Worm (Caenorhabditis elegans) whole organism, L1 larva: ENCODE measurements around the gene F28F9.3.

Source experiments
- C04F5.9 ChIP-seq: sonication (generic microtip); optimal IDR thresholded peaks from 2 replicates; lab custom pipeline; 2016; ENCODE audit warnings: missing genetic modification characterization, missing compliant biosample characterization
- C16A3.4 ChIP-seq: fragments of 150-350 bp; optimal IDR thresholded peaks from 2 replicates; lab custom pipeline; 2014; ENCODE audit warnings: missing biosample characterization, missing genetic modification characterization
- aha-1 ChIP-seq: fragments of 150-350 bp; optimal IDR thresholded peaks from 2 replicates; lab custom pipeline; 2014; ENCODE audit warnings: missing biosample characterization, missing genetic modification characterization
- alr-1 ChIP-seq: fragments of 200-800 bp; sonication (Bioruptor generic); optimal IDR thresholded peaks from 2 replicates; lab custom pipeline; 2018; ENCODE audit warnings: borderline replicate concordance, mild to moderate bottlenecking, missing genetic modification characterization, missing compliant biosample characterization
- ceh-82 ChIP-seq, 3 experiments: fragments of 150-350 bp in 1 of 3; sonication (generic microtip) in 2 of 3; optimal IDR thresholded peaks; 2 replicates each; lab custom pipeline; 2014 to 2017; ENCODE audit warnings: missing biosample characterization in 3 of 3, missing genetic modification characterization in 3 of 3
- ces-1 ChIP-seq: fragments of 150-350 bp; optimal IDR thresholded peaks from 2 replicates; lab custom pipeline; 2014; ENCODE audit warnings: missing biosample characterization, missing genetic modification reagents, missing genetic modification characterization
- dpl-1 ChIP-seq, 3 experiments: fragments of 150-350 bp in 2 of 3; sonication (generic microtip) in 1 of 3; optimal IDR thresholded peaks; 2 replicates each; lab custom pipeline; 2014 to 2017; ENCODE audit warnings: missing biosample characterization in 3 of 3, missing genetic modification characterization in 3 of 3, missing genetic modification reagents in 3 of 3
- dsc-1 ChIP-seq: sonication (generic microtip); optimal IDR thresholded peaks from 2 replicates; lab custom pipeline; 2016; ENCODE audit warnings: mild to moderate bottlenecking, missing genetic modification characterization, missing compliant biosample characterization
- efl-1 ChIP-seq, 4 experiments: fragments of 150-350 bp; optimal IDR thresholded peaks in 3 of 4; peaks in 1 of 4; 1 replicate in 1 of 4; 2 replicates in 3 of 4; lab custom pipeline; 2014; ENCODE audit warnings: missing biosample characterization in 2 of 4, missing genetic modification characterization in 2 of 4, missing genetic modification reagents in 2 of 4
- efl-3 ChIP-seq: fragments of 200-800 bp; sonication (Bioruptor generic); optimal IDR thresholded peaks from 2 replicates; lab custom pipeline; 2018; ENCODE audit warnings: mild to moderate bottlenecking, missing genetic modification characterization, missing compliant biosample characterization
- egl-13 ChIP-seq: sonication (generic microtip); optimal IDR thresholded peaks from 2 replicates; lab custom pipeline; 2016; ENCODE audit warnings: missing genotype, missing genetic modification reagents, missing genetic modification characterization, missing compliant biosample characterization
- elt-3 ChIP-seq, 6 experiments: fragments of 150-350 bp in 1 of 6; sonication (generic microtip); optimal IDR thresholded peaks; 2 replicates each; lab custom pipeline; 2017 to 2018; ENCODE audit warnings: missing biosample characterization in 6 of 6, missing genetic modification characterization in 6 of 6, inconsistent platforms in 1 of 6
- fkh-10 ChIP-seq: sonication (generic microtip); optimal IDR thresholded peaks from 2 replicates; lab custom pipeline; 2017; ENCODE audit warnings: missing biosample characterization, missing genetic modification reagents, missing genetic modification characterization
- fkh-4 ChIP-seq: sonication (generic microtip); optimal IDR thresholded peaks from 2 replicates; lab custom pipeline; 2016; ENCODE audit warnings: missing compliant biosample characterization, missing genetic modification characterization, borderline replicate concordance
- fkh-8 ChIP-seq: sonication (generic microtip); optimal IDR thresholded peaks from 2 replicates; lab custom pipeline; 2016; ENCODE audit warnings: mild to moderate bottlenecking, missing genetic modification characterization, missing compliant biosample characterization
- fos-1 ChIP-seq: fragments of 150-350 bp; optimal IDR thresholded peaks from 2 replicates; lab custom pipeline; 2014; ENCODE audit warnings: missing biosample characterization, missing genetic modification characterization
- grh-1 ChIP-seq: fragments of 200-800 bp; sonication (Bioruptor generic); IDR thresholded peaks from 2 replicates; pipeline ENCODE4 v1.3.6; 2022; ENCODE audit warnings: missing genetic modification reagents, missing genetic modification characterization, missing compliant biosample characterization
- hpl-2 ChIP-seq: fragments of 150-350 bp; optimal IDR thresholded peaks from 2 replicates; lab custom pipeline; 2014; ENCODE audit warnings: missing biosample characterization, missing genetic modification reagents, missing genetic modification characterization
- jun-1 ChIP-seq: fragments of 150-350 bp; optimal IDR thresholded peaks from 2 replicates; lab custom pipeline; 2014; ENCODE audit warnings: missing biosample characterization, missing genetic modification reagents, missing genetic modification characterization
- lin-14 ChIP-seq: fragments of 200-800 bp; sonication (Bioruptor generic); optimal IDR thresholded peaks from 2 replicates; lab custom pipeline; 2018; ENCODE audit warnings: mild to moderate bottlenecking, missing genetic modification characterization, moderate library complexity, missing compliant biosample characterization
- lir-3 ChIP-seq: sonication (generic microtip); optimal IDR thresholded peaks from 2 replicates; lab custom pipeline; 2016; ENCODE audit warnings: mild to moderate bottlenecking, missing genetic modification characterization, moderate library complexity, missing compliant biosample characterization; ENCODE audit not compliant: poor library complexity
- lsy-2 ChIP-seq, 2 experiments: fragments of 150-350 bp; optimal IDR thresholded peaks; 2 replicates each; lab custom pipeline; 2014; ENCODE audit warnings: missing biosample characterization in 2 of 2, missing genetic modification characterization in 2 of 2
- mab-9 ChIP-seq: fragments of 200-800 bp; sonication (Bioruptor generic); IDR thresholded peaks from 2 replicates; pipeline ENCODE4 v1.3.6; 2022; ENCODE audit warnings: missing genetic modification reagents, missing genetic modification characterization, missing compliant biosample characterization
- mdl-1 ChIP-seq, 2 experiments: fragments of 150-350 bp; optimal IDR thresholded peaks; 2 replicates each; lab custom pipeline; 2014 to 2017; ENCODE audit warnings: missing biosample characterization in 2 of 2, missing genetic modification characterization in 2 of 2, inconsistent platforms in 1 of 2
- nhr-11 ChIP-seq: fragments of 150-350 bp; optimal IDR thresholded peaks from 2 replicates; lab custom pipeline; 2014; ENCODE audit warnings: missing biosample characterization, missing genetic modification characterization
- nhr-237 ChIP-seq: fragments of 150-350 bp; optimal IDR thresholded peaks from 2 replicates; lab custom pipeline; 2014; ENCODE audit warnings: missing biosample characterization, missing genetic modification characterization
- nhr-28 ChIP-seq: fragments of 150-350 bp; optimal IDR thresholded peaks from 2 replicates; lab custom pipeline; 2014; ENCODE audit warnings: missing biosample characterization, missing genetic modification characterization
- nhr-47 ChIP-seq: sonication (generic microtip); optimal IDR thresholded peaks from 2 replicates; lab custom pipeline; 2016; ENCODE audit warnings: mild to moderate bottlenecking, missing genetic modification characterization, moderate library complexity, missing compliant biosample characterization
- nhr-71 ChIP-seq: sonication (generic microtip); optimal IDR thresholded peaks from 2 replicates; lab custom pipeline; 2016; ENCODE audit warnings: mild to moderate bottlenecking, missing genetic modification characterization, moderate library complexity, missing compliant biosample characterization
- nhr-76 ChIP-seq: sonication (generic microtip); optimal IDR thresholded peaks from 2 replicates; lab custom pipeline; 2017; ENCODE audit warnings: missing biosample characterization, missing genetic modification characterization
- nhr-85 ChIP-seq: sonication (generic microtip); peaks from one replicate; lab custom pipeline; 2016; ENCODE audit warnings: missing genetic modification characterization, inconsistent platforms, missing compliant biosample characterization
- nhr-90 ChIP-seq: sonication (generic microtip); optimal IDR thresholded peaks from 2 replicates; lab custom pipeline; 2016; ENCODE audit warnings: mild to moderate bottlenecking, missing genetic modification characterization, missing compliant biosample characterization; ENCODE audit not compliant: poor library complexity
- skn-1 ChIP-seq: fragments of 150-350 bp; optimal IDR thresholded peaks from 2 replicates; lab custom pipeline; 2014; ENCODE audit warnings: missing biosample characterization, missing genetic modification characterization
- snpc-4 ChIP-seq: fragments of 150-350 bp; optimal IDR thresholded peaks from 2 replicates; lab custom pipeline; 2014; ENCODE audit warnings: missing biosample characterization, missing genetic modification characterization
- swsn-7 ChIP-seq: sonication (generic microtip); optimal IDR thresholded peaks from 2 replicates; lab custom pipeline; 2016; ENCODE audit warnings: missing genetic modification characterization, missing compliant biosample characterization
- unc-130 ChIP-seq: fragments of 150-350 bp; optimal IDR thresholded peaks from 2 replicates; lab custom pipeline; 2017; ENCODE audit warnings: missing biosample characterization, missing genetic modification characterization, inconsistent platforms
- unc-30 ChIP-seq: sonication (generic microtip); optimal IDR thresholded peaks from 2 replicates; lab custom pipeline; 2017; ENCODE audit warnings: missing biosample characterization, missing genetic modification characterization
- unc-62 ChIP-seq: fragments of 150-350 bp; optimal IDR thresholded peaks from 2 replicates; lab custom pipeline; 2014; ENCODE audit warnings: missing biosample characterization, missing genetic modification reagents, missing genetic modification characterization
- unc-98 ChIP-seq: fragments of 200-800 bp; sonication (Bioruptor generic); IDR thresholded peaks from 2 replicates; pipeline ENCODE4 v1.3.6; 2022; ENCODE audit warnings: missing genetic modification characterization, missing compliant biosample characterization
- vab-15 ChIP-seq: sonication (generic microtip); optimal IDR thresholded peaks from 2 replicates; lab custom pipeline; 2017; ENCODE audit warnings: missing genotype, mild to moderate bottlenecking, missing genetic modification characterization, missing compliant biosample characterization
- xbp-1 ChIP-seq: sonication (generic microtip); optimal IDR thresholded peaks from 2 replicates; lab custom pipeline; 2016; ENCODE audit warnings: missing genetic modification characterization, missing compliant biosample characterization

F28F9.3 gene

ce11 chrIV:3844004-3844403 lies 17.3 kb downstream of the F28F9.3 start:
- TF ChIP-seq unc-98 (GFP tag; lab: Robert Waterston, UW) (no peak), dsc-1 (peak; percentile 87), efl-1 (optimal IDR thresholded peaks at IDR 0.05; lab: Kevin White, UChicago) (no peak), efl-1 (GFP tag; optimal IDR thresholded peaks at IDR 0.05 in 1 of 2; lab: Kevin White, UChicago) (peak in 1 of 2 experiments; percentile 87), fkh-4 (tag; lab: Kevin White, UChicago) (peak; percentile 47)

- TF ChIP-seq unc-62 = no peak
- no peak for TF ChIP-seq nhr-71 (tag; lab: Kevin White, UChicago)
- no peak for TF ChIP-seq nhr-11 (tag; lab: Kevin White, UChicago)
- no peak for TF ChIP-seq mdl-1 (tag; optimal IDR thresholded peaks at IDR 0.05; lab: Kevin White, UChicago)
- no peak for TF ChIP-seq xbp-1 (tag; lab: Kevin White, UChicago)
- no peak for TF ChIP-seq hpl-2
- no peak for TF ChIP-seq mab-9
- TF ChIP-seq C04F5.9 = no peak
- TF ChIP-seq nhr-76 (tag; lab: Kevin White, UChicago) = no peak
- TF ChIP-seq efl-3 (GFP tag; lab: Kevin White, UChicago) = no peak
- no peak for TF ChIP-seq unc-30 (tag; lab: Kevin White, UChicago)
- TF ChIP-seq nhr-28 (tag; lab: Kevin White, UChicago) = no peak
- no peak for TF ChIP-seq nhr-85
- TF ChIP-seq fkh-10 (GFP tag; lab: Kevin White, UChicago) = no peak
- TF ChIP-seq lsy-2 (tag; optimal IDR thresholded peaks at IDR 0.05; lab: Kevin White, UChicago) = no peak
These were observed 17.9 kb downstream of the F28F9.3 start for ce11 chrIV:3844584-3844983.

- TF ChIP-seq snpc-4 (tag; lab: Kevin White, UChicago) (no peak), grh-1 (GFP tag; lab: Robert Waterston, UW) (no peak), efl-1 (optimal IDR thresholded peaks at IDR 0.05; lab: Kevin White, UChicago) (no peak), efl-1 (GFP tag; optimal IDR thresholded peaks at IDR 0.05 in 1 of 2; lab: Kevin White, UChicago) (peak in 1 of 2 experiments; percentile 44), alr-1 (tag; lab: Kevin White, UChicago) (no peak), efl-3 (GFP tag; lab: Kevin White, UChicago) (no peak), fkh-10 (GFP tag; lab: Kevin White, UChicago) (peak; percentile 49), elt-3 (tag; optimal IDR thresholded peaks at IDR 0.05; lab: Kevin White, UChicago) (no peak), aha-1 (no peak), fkh-4 (tag; lab: Kevin White, UChicago) (no peak), fos-1 (tag; lab: Kevin White, UChicago) (no peak), jun-1 (tag; lab: Kevin White, UChicago) (no peak), nhr-237 (tag; lab: Kevin White, UChicago) (no peak), skn-1 (no peak), vab-15 (tag; lab: Kevin White, UChicago) (no peak), ces-1 (GFP tag; lab: Kevin White, UChicago) (peak; percentile 9), nhr-47 (no peak), egl-13 (tag; lab: Kevin White, UChicago) (no peak), swsn-7 (tag; lab: Kevin White, UChicago) (no peak), ceh-82 (tag; optimal IDR thresholded peaks at IDR 0.05; lab: Kevin White, UChicago) (no peak), unc-130 (tag; lab: Kevin White, UChicago) (no peak), lir-3 (tag; lab: Kevin White, UChicago) (no peak), dpl-1 (GFP tag; optimal IDR thresholded peaks at IDR 0.05; lab: Kevin White, UChicago) (no peak), C16A3.4 (no peak), nhr-90 (tag; lab: Kevin White, UChicago) (no peak), lin-14 (GFP tag; lab: Kevin White, UChicago) (peak; percentile 41), fkh-8 (no peak)
- TF ChIP-seq, all 84 proteins: peak for 4
These were observed 20.8 kb downstream of the F28F9.3 start for ce11 chrIV:3847489-3847888.
